Worm (Caenorhabditis elegans): ENCODE data around the gene T13C5.6.

DNA sequence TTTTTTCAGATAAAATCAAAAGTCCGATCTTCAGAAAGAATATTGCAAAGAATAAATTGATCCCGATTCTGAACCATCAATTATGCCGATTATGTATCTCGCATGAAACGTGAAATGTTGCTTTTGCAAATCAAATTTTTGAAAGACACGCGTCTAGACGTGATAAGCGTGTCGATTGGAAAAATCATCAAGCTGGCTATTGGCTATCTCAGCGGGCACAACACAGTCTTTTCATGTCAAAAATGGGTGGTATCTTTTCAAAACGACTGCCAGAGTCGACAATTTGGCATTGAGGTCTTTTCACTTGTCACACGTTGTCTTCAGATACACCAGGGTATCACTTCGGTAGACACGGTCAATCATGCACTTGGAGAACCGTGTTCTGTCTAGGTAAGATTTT is 10.9 kb downstream of the T13C5.6 start, which contains the start of gene daf-9:
- TF ChIP-seq him-1 (tag; optimal IDR thresholded peaks at IDR 0.05) (no peak), W03F9.2 (tag; optimal IDR thresholded peaks at IDR 0.05) (no peak)

Measured in whole organism, L4/young adult.